Worm (Caenorhabditis elegans) whole organism, mixed stage, embryonic: ENCODE data around the gene F25G6.1.
"Not testable (repeated sequence)": the region's sequence is repeated elsewhere in the genome, so short reads cannot be mapped to it uniquely, and the experiment has no call there.

ENCODE experiments used
- M03D4.4 ChIP-seq: sonication (generic microtip); optimal IDR thresholded peaks from 2 replicates; lab custom pipeline; 2017; ENCODE audit warnings: mild to moderate bottlenecking, missing genetic modification characterization, missing compliant biosample characterization
- bed-3 ChIP-seq: fragments of 200-800 bp; sonication (Bioruptor generic); optimal IDR thresholded peaks from 3 replicates; lab custom pipeline; 2018; ENCODE audit warnings: mild to moderate bottlenecking, missing genetic modification characterization, moderate library complexity, missing compliant biosample characterization
- blmp-1 ChIP-seq: fragments of 150-350 bp; optimal IDR thresholded peaks from 2 replicates; lab custom pipeline; 2014; ENCODE audit warnings: missing biosample characterization, missing genetic modification characterization
- ceh-39 ChIP-seq: fragments of 150-350 bp; optimal IDR thresholded peaks from 2 replicates; lab custom pipeline; 2014; ENCODE audit warnings: missing biosample characterization, missing genetic modification characterization
- ceh-43 ChIP-seq: fragments of 200-800 bp; sonication (Bioruptor generic); optimal IDR thresholded peaks from 2 replicates; lab custom pipeline; 2018; ENCODE audit warnings: mild to moderate bottlenecking, missing genetic modification characterization, moderate library complexity, missing compliant biosample characterization
- ceh-83 ChIP-seq: fragments of 200-800 bp; sonication (Bioruptor generic); optimal IDR thresholded peaks from 2 replicates; lab custom pipeline; 2018; ENCODE audit warnings: mild to moderate bottlenecking, missing genetic modification characterization, missing compliant biosample characterization
- ces-1 ChIP-seq: fragments of 150-350 bp; optimal IDR thresholded peaks from 2 replicates; lab custom pipeline; 2014; ENCODE audit warnings: missing biosample characterization, missing genetic modification reagents, missing genetic modification characterization
- cnd-1 ChIP-seq: fragments of 200-800 bp; sonication (Bioruptor generic); optimal IDR thresholded peaks from 2 replicates; lab custom pipeline; 2018; ENCODE audit warnings: mild to moderate bottlenecking, missing genetic modification characterization, missing compliant biosample characterization
- drap-1 ChIP-seq: fragments of 200-800 bp; sonication (Bioruptor generic); optimal IDR thresholded peaks from 3 replicates; lab custom pipeline; 2018; ENCODE audit warnings: mild to moderate bottlenecking, missing genetic modification characterization, missing compliant biosample characterization
- elt-1 ChIP-seq: sonication (generic microtip); optimal IDR thresholded peaks from 2 replicates; lab custom pipeline; 2017; ENCODE audit warnings: missing genetic modification characterization, mild to moderate bottlenecking, missing compliant biosample characterization, antibody characterized with exemption, moderate library complexity, borderline replicate concordance; ENCODE audit not compliant: insufficient read depth
- flh-1 ChIP-seq: fragments of 200-800 bp; sonication (Bioruptor generic); optimal IDR thresholded peaks from 2 replicates; lab custom pipeline; 2018; ENCODE audit warnings: mild to moderate bottlenecking, missing genetic modification characterization, moderate library complexity, missing compliant biosample characterization
- lin-32 ChIP-seq: fragments of 200-800 bp; sonication (Bioruptor generic); optimal IDR thresholded peaks from 2 replicates; lab custom pipeline; 2018; ENCODE audit warnings: mild to moderate bottlenecking, missing genetic modification characterization, missing compliant biosample characterization
- lsy-2 ChIP-seq: fragments of 150-350 bp; optimal IDR thresholded peaks from 2 replicates; lab custom pipeline; 2014; ENCODE audit warnings: missing biosample characterization, missing genetic modification characterization
- mab-5 ChIP-seq: fragments of 150-350 bp; optimal IDR thresholded peaks from 2 replicates; lab custom pipeline; 2014; ENCODE audit warnings: missing biosample characterization, missing genetic modification characterization
- mls-2 ChIP-seq: sonication (generic microtip); optimal IDR thresholded peaks from 2 replicates; lab custom pipeline; 2016; ENCODE audit warnings: mild to moderate bottlenecking, missing genetic modification characterization, moderate library complexity, missing compliant biosample characterization
- nhr-12 ChIP-seq: fragments of 150-350 bp; optimal IDR thresholded peaks from 2 replicates; lab custom pipeline; 2014; ENCODE audit warnings: missing biosample characterization, missing genetic modification characterization
- nhr-2 ChIP-seq: fragments of 150-350 bp; optimal IDR thresholded peaks from 2 replicates; lab custom pipeline; 2014; ENCODE audit warnings: missing biosample characterization, missing genetic modification characterization
- nhr-28 ChIP-seq: fragments of 150-350 bp; optimal IDR thresholded peaks from 2 replicates; lab custom pipeline; 2014; ENCODE audit warnings: missing biosample characterization, missing genetic modification characterization
- nhr-76 ChIP-seq: sonication (generic microtip); optimal IDR thresholded peaks from 2 replicates; lab custom pipeline; 2017; ENCODE audit warnings: missing biosample characterization, missing genetic modification characterization
- pha-4 ChIP-seq: fragments of 150-350 bp; optimal IDR thresholded peaks from 2 replicates; lab custom pipeline; 2018; ENCODE audit warnings: missing biosample characterization, missing genetic modification reagents, missing genetic modification characterization
- snpc-4 ChIP-seq: fragments of 150-350 bp; optimal IDR thresholded peaks from 2 replicates; lab custom pipeline; 2014; ENCODE audit warnings: missing biosample characterization, missing genetic modification characterization
- sptf-1 ChIP-seq: sonication (generic microtip); optimal IDR thresholded peaks from 2 replicates; lab custom pipeline; 2017; ENCODE audit warnings: mild to moderate bottlenecking, missing genetic modification characterization, moderate library complexity, missing compliant biosample characterization
- tbx-8 ChIP-seq: fragments of 200-800 bp; sonication (Bioruptor generic); optimal IDR thresholded peaks from 2 replicates; lab custom pipeline; 2018; ENCODE audit warnings: mild to moderate bottlenecking, missing genetic modification characterization, moderate library complexity, missing compliant biosample characterization
- unc-62 ChIP-seq: fragments of 150-350 bp; optimal IDR thresholded peaks from 2 replicates; lab custom pipeline; 2014; ENCODE audit warnings: missing biosample characterization, missing genetic modification reagents, missing genetic modification characterization
- zip-8 ChIP-seq: fragments of 150-350 bp; optimal IDR thresholded peaks from 2 replicates; lab custom pipeline; 2014; ENCODE audit warnings: missing biosample characterization, missing genetic modification characterization
- ztf-11 ChIP-seq: fragments of 150-350 bp; optimal IDR thresholded peaks from 2 replicates; lab custom pipeline; 2014; ENCODE audit warnings: missing biosample characterization, missing genetic modification characterization

F25G6.1 gene

DNA sequence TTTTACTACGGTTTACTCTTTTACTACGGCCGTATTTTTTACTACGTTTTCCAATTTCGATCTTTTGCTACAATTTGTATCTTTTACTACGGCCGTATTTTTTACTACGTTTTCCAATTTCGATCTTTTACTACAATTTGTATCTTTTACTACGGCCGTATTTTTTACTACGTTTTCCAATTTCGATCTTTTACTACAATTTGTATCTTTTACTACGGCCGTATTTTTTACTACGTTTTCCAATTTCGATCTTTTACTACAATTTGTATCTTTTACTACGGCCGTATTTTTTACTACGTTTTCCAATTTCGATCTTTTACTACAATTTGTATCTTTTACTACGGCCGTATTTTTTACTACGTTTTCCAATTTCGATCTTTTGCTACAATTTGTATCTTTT is at the start of gene F25G6.1:
Gene F25G6.1 (plus strand): TSS at position 301 of the 400 bp plus-strand sequence.
- not testable (repeated sequence) for TF ChIP-seq lin-32 (GFP tag; lab: Kevin White, UChicago); nhr-12; cnd-1

- no peak for TF ChIP-seq elt-1 (tag; lab: Kevin White, UChicago)
- no peak for TF ChIP-seq nhr-12
- TF ChIP-seq M03D4.4 = no peak
- TF ChIP-seq ceh-39 = no peak
- no peak for TF ChIP-seq tbx-8
- no peak for TF ChIP-seq nhr-76 (tag; lab: Kevin White, UChicago)
Measured at ce11 chrV:8525774-8526173, 49.1 kb upstream of the F25G6.1 start, which contains the start of gene otpl-6. Gene otpl-6 (plus strand): TSS chrV:8526074.

DNA sequence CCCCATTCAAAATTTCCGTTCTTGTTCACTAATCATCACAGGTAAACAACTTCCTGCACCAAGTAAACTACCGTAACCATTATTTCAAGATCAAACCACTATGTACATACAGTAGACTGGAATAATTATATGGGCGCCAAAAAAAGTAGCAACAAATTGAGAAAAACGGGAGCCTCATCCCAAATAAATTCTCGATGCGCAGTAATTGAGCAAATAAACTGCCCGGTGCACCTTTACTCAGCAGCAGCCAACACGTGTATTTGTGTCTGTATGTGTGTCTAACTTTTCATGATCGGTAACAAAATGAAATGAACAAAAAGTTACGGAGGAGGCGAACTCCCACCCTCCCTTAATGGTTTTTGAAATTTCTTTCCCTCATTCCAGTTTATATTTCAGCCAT is 45.6 kb upstream of the F25G6.1 start, which contains the start of gene otpl-5:
Gene otpl-5 (plus strand): TSS at position 301 of the 400 bp plus-strand sequence.
- TF ChIP-seq snpc-4 (tag; lab: Kevin White, UChicago) (no peak), bed-3 (GFP tag; lab: Kevin White, UChicago) (no peak), lsy-2 (tag; lab: Kevin White, UChicago) (no peak)

ce11 chrV:8533067-8533466 is 41.8 kb upstream of the F25G6.1 start, which contains the start of the genes his-8 and his-7:
Gene his-8 (minus strand): TSS chrV:8533086.
Gene his-7 (plus strand): TSS chrV:8533379.
- TF ChIP-seq blmp-1 (tag; lab: Kevin White, UChicago); mab-5 (tag; lab: Kevin White, UChicago); ceh-83 (GFP tag; lab: Kevin White, UChicago): not testable (repeated sequence)
- TF ChIP-seq, all 35 proteins: peak for 0; not testable (repeated sequence) for 35

DNA sequence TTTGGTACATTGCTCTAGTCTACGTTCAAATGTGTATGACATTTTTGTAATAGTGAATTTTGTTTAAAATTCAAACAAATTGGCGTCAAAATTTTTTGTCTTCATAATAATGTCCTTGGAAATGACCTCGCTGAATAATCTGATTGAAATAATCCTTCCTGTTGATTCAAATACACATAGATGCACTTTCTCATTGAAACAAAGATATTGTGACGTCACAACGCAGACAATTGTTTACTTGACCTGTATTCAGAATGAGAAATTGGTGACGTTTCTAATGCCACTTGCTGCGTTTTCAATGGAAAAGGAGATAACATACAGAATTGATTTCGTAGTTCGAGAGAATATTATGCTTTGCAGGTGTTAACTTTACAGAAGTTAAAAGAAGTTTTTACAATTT is 40.9 kb upstream of the F25G6.1 start:
- TF ChIP-seq nhr-28 (tag; lab: Kevin White, UChicago) (no peak), zip-8 (tag; lab: Kevin White, UChicago) (peak; percentile 70)

DNA sequence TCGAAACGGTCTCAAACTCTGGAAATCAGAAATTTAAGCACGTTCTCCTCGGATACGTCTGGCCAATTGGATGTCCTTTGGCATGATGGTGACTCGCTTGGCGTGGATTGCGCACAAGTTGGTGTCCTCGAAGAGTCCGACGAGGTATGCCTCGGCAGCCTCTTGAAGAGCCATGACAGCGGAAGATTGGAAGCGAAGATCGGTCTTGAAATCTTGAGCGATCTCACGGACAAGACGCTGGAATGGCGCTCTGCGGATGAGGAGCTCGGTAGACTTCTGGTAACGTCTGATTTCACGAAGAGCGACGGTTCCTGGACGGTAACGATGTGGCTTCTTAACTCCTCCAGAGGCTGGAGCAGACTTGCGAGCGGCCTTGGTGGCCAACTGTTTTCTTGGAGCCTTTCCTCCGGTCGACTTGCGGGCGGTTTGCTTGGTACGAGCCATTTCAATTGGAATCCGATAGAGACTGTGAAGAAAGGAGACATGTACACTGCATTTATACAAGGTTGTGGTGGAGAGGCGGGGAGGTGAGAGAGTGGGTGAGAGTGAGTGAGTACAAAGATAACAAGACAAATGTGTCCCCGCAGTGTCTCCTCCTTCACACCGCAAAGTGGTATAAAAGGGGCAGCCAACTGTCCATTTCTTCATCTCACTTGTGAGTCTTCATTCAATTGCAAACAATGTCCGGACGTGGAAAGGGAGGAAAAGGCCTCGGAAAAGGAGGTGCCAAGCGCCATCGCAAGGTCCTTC is 40.2 kb upstream of the F25G6.1 start, which contains the start of the genes his-6 and his-5:
Gene his-6 (minus strand): TSS at position 444 of the 750 bp plus-strand sequence.
Gene his-5 (plus strand): TSS at position 681 of the 750 bp plus-strand sequence.
- peak; percentile 1 for TF ChIP-seq pha-4 (tag; lab: Kevin White, UChicago)
- peak; percentile 64 for TF ChIP-seq cnd-1
- peak; percentile 13 for TF ChIP-seq mls-2

- no peak for TF ChIP-seq sptf-1 (tag; lab: Kevin White, UChicago)
- no peak for TF ChIP-seq ces-1
- no peak for TF ChIP-seq lsy-2 (tag; lab: Kevin White, UChicago)
- no peak for TF ChIP-seq unc-62
- TF ChIP-seq ztf-11 (tag; lab: Kevin White, UChicago) = no peak
- TF ChIP-seq mls-2 = no peak
- TF ChIP-seq ceh-43 (GFP tag; lab: Kevin White, UChicago) = no peak
- no peak for TF ChIP-seq nhr-2 (tag; lab: Kevin White, UChicago)
- no peak for TF ChIP-seq M03D4.4
- TF ChIP-seq bed-3 (GFP tag; lab: Kevin White, UChicago) = no peak
- no peak for TF ChIP-seq snpc-4 (tag; lab: Kevin White, UChicago)
- TF ChIP-seq drap-1 = no peak
- no peak for TF ChIP-seq nhr-76 (tag; lab: Kevin White, UChicago)
- TF ChIP-seq flh-1 = no peak
Measured at ce11 chrV:8536213-8536612, 38.6 kb upstream of the F25G6.1 start, which contains the start of gene his-39. Gene his-39 (plus strand): TSS chrV:8536513.
